Worm (Caenorhabditis elegans) whole organism, L4 larva: ENCODE results near the gene cyp-13A2.

Source experiments
- F10B5.3 ChIP-seq: sonication (generic microtip); optimal IDR thresholded peaks from 2 replicates; lab custom pipeline; 2016; ENCODE audit warnings: mild to moderate bottlenecking, missing genetic modification characterization, missing compliant biosample characterization
- F44E2.7 ChIP-seq: fragments of 200-800 bp; sonication (Bioruptor generic); IDR thresholded peaks from 2 replicates; pipeline ENCODE4 v2.1.2; 2022; ENCODE audit warnings: missing genetic modification characterization, missing compliant biosample characterization
- F49E8.2 ChIP-seq: sonication (generic microtip); optimal IDR thresholded peaks from 2 replicates; lab custom pipeline; 2016; ENCODE audit warnings: missing compliant biosample characterization, mild to moderate bottlenecking, missing genetic modification characterization, borderline replicate concordance
- Y105C5A.15 ChIP-seq: fragments of 200-800 bp; sonication (Bioruptor generic); IDR thresholded peaks from 2 replicates; pipeline ENCODE4 v1.3.6; 2022; ENCODE audit warnings: missing genetic modification characterization, missing compliant biosample characterization
- aha-1 ChIP-seq: fragments of 150-350 bp; peaks from one replicate; lab custom pipeline; 2014; ENCODE audit warnings: missing biosample characterization, missing genetic modification characterization
- aly-2 ChIP-seq: sonication (generic microtip); optimal IDR thresholded peaks from 2 replicates; lab custom pipeline; 2018; ENCODE audit warnings: missing biosample characterization, missing genetic modification characterization
- ama-1 ChIP-seq: fragments of 150-350 bp; optimal IDR thresholded peaks from 2 replicates; lab custom pipeline; 2014; ENCODE audit warnings: inconsistent platforms, mixed read lengths
- ceh-20 ChIP-seq: fragments of 200-800 bp; sonication (Bioruptor generic); IDR thresholded peaks from 2 replicates; pipeline ENCODE4 v1.3.6; 2022; ENCODE audit warnings: missing genetic modification reagents, missing genetic modification characterization, missing compliant biosample characterization
- ceh-28 ChIP-seq: fragments of 150-350 bp; optimal IDR thresholded peaks from 2 replicates; lab custom pipeline; 2014; ENCODE audit warnings: missing biosample characterization, missing genetic modification reagents, missing genetic modification characterization
- ceh-82 ChIP-seq: sonication (generic microtip); optimal IDR thresholded peaks from 2 replicates; lab custom pipeline; 2017; ENCODE audit warnings: missing biosample characterization, missing genetic modification characterization
- daf-19 ChIP-seq: fragments of 200-800 bp; sonication (Bioruptor generic); conservative IDR thresholded peaks from 2 replicates; pipeline ENCODE4 v1.3.6; 2022; ENCODE audit warnings: missing genetic modification characterization, missing compliant biosample characterization
- dmd-8 ChIP-seq: fragments of 200-800 bp; sonication (Bioruptor generic); IDR thresholded peaks from 2 replicates; pipeline ENCODE4 v1.3.6; 2022; ENCODE audit warnings: missing genetic modification characterization, missing compliant biosample characterization
- duxl-1 ChIP-seq: sonication (generic microtip); optimal IDR thresholded peaks from 2 replicates; lab custom pipeline; 2016; ENCODE audit warnings: mild to moderate bottlenecking, missing genetic modification characterization, moderate library complexity, missing compliant biosample characterization; ENCODE audit not compliant: poor library complexity
- fos-1 ChIP-seq: fragments of 150-350 bp; optimal IDR thresholded peaks from 2 replicates; lab custom pipeline; 2014; ENCODE audit warnings: missing biosample characterization, missing genetic modification characterization
- gei-8 ChIP-seq: fragments of 200-800 bp; sonication (Bioruptor generic); optimal IDR thresholded peaks from 2 replicates; lab custom pipeline; 2018; ENCODE audit warnings: mild to moderate bottlenecking, missing genetic modification characterization, missing compliant biosample characterization
- hif-1 ChIP-seq, 2 experiments: sonication (generic microtip); optimal IDR thresholded peaks; 2 replicates each; lab custom pipeline; 2016 to 2017; ENCODE audit warnings: missing compliant biosample characterization in 2 of 2, missing genetic modification characterization in 2 of 2, missing genetic modification reagents in 2 of 2, missing genotype in 2 of 2, mild to moderate bottlenecking in 1 of 2
- hlh-30 ChIP-seq: sonication (generic microtip); optimal IDR thresholded peaks from 2 replicates; lab custom pipeline; 2017; ENCODE audit warnings: antibody characterized with exemption, mild to moderate bottlenecking, missing genetic modification characterization, missing compliant biosample characterization; ENCODE audit not compliant: insufficient read depth
- hmg-1.1 ChIP-seq: fragments of 200-800 bp; sonication (Bioruptor generic); IDR thresholded peaks from 2 replicates; pipeline ENCODE4 v1.3.6; 2022; ENCODE audit warnings: missing genetic modification reagents, missing genetic modification characterization, missing compliant biosample characterization
- lin-29 ChIP-seq: fragments of 200-800 bp; sonication (Bioruptor generic); IDR thresholded peaks from 2 replicates; pipeline ENCODE4 v1.3.6; 2022; ENCODE audit warnings: missing genetic modification reagents, missing genetic modification characterization, missing compliant biosample characterization
- lin-39 ChIP-seq: fragments of 150-350 bp; optimal IDR thresholded peaks from 2 replicates; lab custom pipeline; 2014; ENCODE audit warnings: missing biosample characterization, missing genetic modification reagents, missing genetic modification characterization
- lsy-2 ChIP-seq, 2 experiments: fragments of 150-350 bp in 1 of 2; sonication (generic microtip) in 1 of 2; optimal IDR thresholded peaks; 2 replicates each; lab custom pipeline; 2014 to 2017; ENCODE audit warnings: missing biosample characterization in 2 of 2, missing genetic modification characterization in 2 of 2
- madf-5 ChIP-seq, 2 experiments: fragments of 200-800 bp; sonication (Bioruptor generic); IDR thresholded peaks; 2 replicates each; pipeline ENCODE4 v1.3.6; 2022; ENCODE audit warnings: missing compliant biosample characterization in 2 of 2, missing genetic modification characterization in 2 of 2
- mdt-29 ChIP-seq: fragments of 200-800 bp; sonication (Bioruptor generic); IDR thresholded peaks from 2 replicates; pipeline ENCODE4 v1.3.6; 2022; ENCODE audit warnings: missing genetic modification reagents, missing genetic modification characterization, missing compliant biosample characterization
- mes-2 ChIP-seq: sonication (generic microtip); optimal IDR thresholded peaks from 2 replicates; lab custom pipeline; 2016; ENCODE audit warnings: missing genotype, mild to moderate bottlenecking, missing genetic modification characterization, missing compliant biosample characterization; ENCODE audit not compliant: poor library complexity, severe bottlenecking
- mxl-2 ChIP-seq: fragments of 200-800 bp; sonication (Bioruptor generic); conservative IDR thresholded peaks from 2 replicates; pipeline ENCODE4 v1.3.6; 2022; ENCODE audit warnings: missing genetic modification reagents, missing genetic modification characterization, missing compliant biosample characterization
- mxl-3 ChIP-seq: fragments of 200-800 bp; sonication (Bioruptor generic); optimal IDR thresholded peaks from 2 replicates; lab custom pipeline; 2018; ENCODE audit warnings: mild to moderate bottlenecking, missing genetic modification characterization, missing compliant biosample characterization
- nhr-11 ChIP-seq: fragments of 150-350 bp; optimal IDR thresholded peaks from 2 replicates; lab custom pipeline; 2014; ENCODE audit warnings: missing biosample characterization, missing genetic modification characterization
- nhr-111 ChIP-seq: fragments of 200-800 bp; sonication (Bioruptor generic); optimal IDR thresholded peaks from 2 replicates; lab custom pipeline; 2018; ENCODE audit warnings: mild to moderate bottlenecking, missing genetic modification characterization, missing compliant biosample characterization
- nhr-28 ChIP-seq: fragments of 150-350 bp; optimal IDR thresholded peaks from 2 replicates; lab custom pipeline; 2014; ENCODE audit warnings: missing biosample characterization, missing genetic modification characterization
- nhr-41 ChIP-seq: fragments of 200-800 bp; sonication (Bioruptor generic); IDR thresholded peaks from 2 replicates; pipeline ENCODE4 v1.3.6; 2022; ENCODE audit warnings: missing genetic modification reagents, missing genetic modification characterization, missing compliant biosample characterization
- nhr-48 ChIP-seq: sonication (generic microtip); optimal IDR thresholded peaks from 2 replicates; lab custom pipeline; 2016; ENCODE audit warnings: mild to moderate bottlenecking, missing genetic modification characterization, missing compliant biosample characterization
- nhr-76 ChIP-seq: fragments of 150-350 bp; optimal IDR thresholded peaks from 2 replicates; lab custom pipeline; 2014; ENCODE audit warnings: missing biosample characterization, missing genetic modification characterization
- nhr-77 ChIP-seq: fragments of 150-350 bp; optimal IDR thresholded peaks from 2 replicates; lab custom pipeline; 2014; ENCODE audit warnings: missing biosample characterization, missing genetic modification characterization
- pha-4 ChIP-seq, 2 experiments: fragments of 150-350 bp in 1 of 2; fragments of 200-800 bp in 1 of 2; sonication (Bioruptor generic) in 1 of 2; IDR thresholded peaks in 1 of 2; optimal IDR thresholded peaks in 1 of 2; 2 replicates each; pipeline versions ENCODE4 v1.3.6 to Lab custom; 2014 to 2022; ENCODE audit warnings: missing genetic modification characterization in 2 of 2, missing genetic modification reagents in 2 of 2, missing biosample characterization in 1 of 2, missing compliant biosample characterization in 1 of 2
- skn-1 ChIP-seq: fragments of 150-350 bp; optimal IDR thresholded peaks from 2 replicates; lab custom pipeline; 2014; ENCODE audit warnings: missing biosample characterization, missing genetic modification characterization
- snpc-1.2 ChIP-seq: fragments of 200-800 bp; sonication (Bioruptor generic); IDR thresholded peaks from 2 replicates; pipeline ENCODE4 v1.3.6; 2022; ENCODE audit warnings: missing genetic modification reagents, missing genetic modification characterization, missing compliant biosample characterization
- snpc-4 ChIP-seq: fragments of 150-350 bp; optimal IDR thresholded peaks from 2 replicates; lab custom pipeline; 2014; ENCODE audit warnings: missing biosample characterization, missing genetic modification characterization
- spr-1 ChIP-seq: sonication (generic microtip); optimal IDR thresholded peaks from 2 replicates; lab custom pipeline; 2016; ENCODE audit warnings: mild to moderate bottlenecking, missing genetic modification characterization, missing compliant biosample characterization
- unc-130 ChIP-seq: sonication (generic microtip); optimal IDR thresholded peaks from 2 replicates; lab custom pipeline; 2016; ENCODE audit warnings: missing genetic modification reagents, missing genetic modification characterization, missing compliant biosample characterization
- unc-39 ChIP-seq: sonication (generic microtip); optimal IDR thresholded peaks from 2 replicates; lab custom pipeline; 2017; ENCODE audit warnings: missing biosample characterization, missing genetic modification characterization
- unc-62 ChIP-seq, 3 experiments: fragments of 150-350 bp in 1 of 3; sonication (generic microtip); optimal IDR thresholded peaks in 2 of 3; peaks in 1 of 3; 1 replicate in 1 of 3; 2 replicates in 2 of 3; lab custom pipeline; 2014 to 2017; ENCODE audit warnings: missing biosample characterization in 3 of 3, missing genetic modification characterization in 3 of 3, missing genetic modification reagents in 3 of 3, missing genotype in 1 of 3
- zip-2 ChIP-seq: fragments of 150-350 bp; optimal IDR thresholded peaks from 2 replicates; lab custom pipeline; 2014; ENCODE audit warnings: missing biosample characterization, missing genetic modification characterization

The cyp-13A2 gene

ce11 chrII:9738820-9739219 is 48.6 kb downstream of the cyp-13A2 start (continued):
- TF ChIP-seq snpc-1.2 (GFP tag; lab: Robert Waterston, UW): 0 out of 2 replicates have a peak, but pooled peaks have one; percentile 13
- TF ChIP-seq mxl-3 (GFP tag; lab: Kevin White, UChicago): peak; percentile 61
- no peak for TF ChIP-seq unc-130
- TF ChIP-seq nhr-77 (tag; lab: Kevin White, UChicago): peak; percentile 87
- no peak for TF ChIP-seq zip-2 (tag; lab: Kevin White, UChicago)
- TF ChIP-seq nhr-41 (GFP tag; lab: Robert Waterston, UW): no peak
- TF ChIP-seq hlh-30 (tag; lab: Kevin White, UChicago): peak; percentile 73
- no peak for TF ChIP-seq nhr-111 (GFP tag; lab: Kevin White, UChicago)
- no peak for TF ChIP-seq unc-39
- no peak for TF ChIP-seq nhr-76 (tag; lab: Kevin White, UChicago)
- TF ChIP-seq unc-62 (GFP tag; optimal IDR thresholded peaks at IDR 0.05 in 1 of 2; lab: Kevin White, UChicago): no peak
- no peak for TF ChIP-seq unc-62 (tag; optimal IDR thresholded peaks at IDR 0.05; lab: Kevin White, UChicago)
- TF ChIP-seq nhr-48 (tag; lab: Kevin White, UChicago): peak; percentile 14
- TF ChIP-seq dmd-8 (GFP tag; lab: Robert Waterston, UW): no peak
- TF ChIP-seq mes-2 (tag; lab: Kevin White, UChicago): peak; percentile 5
- no peak for TF ChIP-seq nhr-11 (tag; lab: Kevin White, UChicago)
- TF ChIP-seq ceh-20 (GFP tag; lab: Robert Waterston, UW): no peak
- peak; percentile 26 to 57 for TF ChIP-seq lsy-2 (tag; optimal IDR thresholded peaks at IDR 0.05; lab: Kevin White, UChicago)
- TF ChIP-seq skn-1 (tag; lab: Kevin White, UChicago): no peak
- peak; percentile 65 for TF ChIP-seq ama-1 (lab: Kevin White, UChicago)
- no peak for TF ChIP-seq hmg-1.1 (GFP tag; lab: Robert Waterston, UW)
- TF ChIP-seq gei-8 (GFP tag; lab: Kevin White, UChicago): peak; percentile 56
- no peak for TF ChIP-seq ceh-28
- TF ChIP-seq ceh-82 (tag; lab: Kevin White, UChicago): no peak
- no peak for TF ChIP-seq spr-1
- TF ChIP-seq fos-1 (tag; lab: Kevin White, UChicago): no peak
- no peak for TF ChIP-seq aly-2 (tag; lab: Kevin White, UChicago)
- TF ChIP-seq madf-5 (GFP tag; IDR thresholded peaks at IDR 0.05; lab: Robert Waterston, UW): no peak
- TF ChIP-seq mdt-29 (GFP tag; lab: Robert Waterston, UW): no peak
- TF ChIP-seq daf-19 (GFP tag; lab: Robert Waterston, UW): no peak
- peak; percentile 62 for TF ChIP-seq nhr-28 (tag; lab: Kevin White, UChicago)
- TF ChIP-seq duxl-1 (tag; lab: Kevin White, UChicago): no peak
- TF ChIP-seq F10B5.3 (tag; lab: Kevin White, UChicago): no peak
- no peak for TF ChIP-seq lin-39 (tag; lab: Kevin White, UChicago)

ce11 chrII:9735785-9736184 is 51.6 kb downstream of the cyp-13A2 start:
- TF ChIP-seq fos-1 (tag; lab: Kevin White, UChicago): no peak
- TF ChIP-seq Y105C5A.15: no peak
- peak in 1 of 2 experiments; percentile 4 for TF ChIP-seq lsy-2 (tag; optimal IDR thresholded peaks at IDR 0.05; lab: Kevin White, UChicago)
- TF ChIP-seq mxl-2 (GFP tag; lab: Robert Waterston, UW): no peak
- peak; percentile 95 for TF ChIP-seq aha-1 (tag; lab: Kevin White, UChicago)
- TF ChIP-seq lin-29 (GFP tag; lab: Robert Waterston, UW): no peak
- TF ChIP-seq F49E8.2 (tag; lab: Kevin White, UChicago): no peak
- TF ChIP-seq madf-5 (GFP tag; IDR thresholded peaks at IDR 0.05; lab: Robert Waterston, UW): no peak
- no peak for TF ChIP-seq F44E2.7
- no peak for TF ChIP-seq hif-1 (tag; optimal IDR thresholded peaks at IDR 0.05; lab: Kevin White, UChicago)
- TF ChIP-seq pha-4 (GFP tag; IDR thresholded peaks at IDR 0.05; lab: Robert Waterston, UW): no peak
- no peak for TF ChIP-seq pha-4 (tag; optimal IDR thresholded peaks at IDR 0.05; lab: Kevin White, UChicago)
- TF ChIP-seq nhr-111 (GFP tag; lab: Kevin White, UChicago): no peak
- TF ChIP-seq snpc-4: no peak
- TF ChIP-seq, all 104 proteins: peak for 2
